Worm (Caenorhabditis elegans) whole organism, young adult: ENCODE results near the gene irld-51.
A peak's percentile ranks its signal among the peaks of the same experiment; 100 is the strongest.

Source experiments
- B0336.3 ChIP-seq: fragments of 200-800 bp; sonication (Bioruptor generic); IDR thresholded peaks from 2 replicates; pipeline ENCODE4 v1.3.6; 2022; ENCODE audit warnings: missing genetic modification characterization, missing compliant biosample characterization
- D2030.7 ChIP-seq: fragments of 200-800 bp; sonication (Bioruptor generic); IDR thresholded peaks from 2 replicates; pipeline ENCODE4 v1.3.6; 2022; ENCODE audit warnings: missing genetic modification reagents, missing genetic modification characterization, missing compliant biosample characterization
- F22D6.2 ChIP-seq: sonication (generic microtip); optimal IDR thresholded peaks from 2 replicates; lab custom pipeline; 2016; ENCODE audit warnings: mild to moderate bottlenecking, missing genetic modification characterization, missing compliant biosample characterization
- F33H1.4 ChIP-seq: fragments of 200-800 bp; sonication (Bioruptor generic); IDR thresholded peaks from 2 replicates; pipeline ENCODE4 v1.3.6; 2022; ENCODE audit warnings: missing genetic modification reagents, missing genetic modification characterization, missing compliant biosample characterization
- F37B4.10 ChIP-seq: fragments of 200-800 bp; sonication (Bioruptor generic); IDR thresholded peaks from 2 replicates; pipeline ENCODE4 v1.3.6; 2022; ENCODE audit warnings: missing genetic modification characterization, missing compliant biosample characterization
- F57A8.1 ChIP-seq: fragments of 200-800 bp; sonication (Bioruptor generic); optimal IDR thresholded peaks from 2 replicates; lab custom pipeline; 2018; ENCODE audit warnings: mild to moderate bottlenecking, missing genetic modification characterization, moderate library complexity, missing compliant biosample characterization
- Y95B8A.8 ChIP-seq: fragments of 200-800 bp; sonication (Bioruptor generic); IDR thresholded peaks from 2 replicates; pipeline ENCODE4 v1.3.6; 2022; ENCODE audit warnings: missing genetic modification reagents, missing genetic modification characterization, missing compliant biosample characterization
- ama-1 ChIP-seq, 3 experiments: fragments of 150-350 bp in 1 of 3; sonication (generic microtip) in 2 of 3; optimal IDR thresholded peaks; 2 replicates each; lab custom pipeline; 2014 to 2018; ENCODE audit warnings: missing biosample characterization in 2 of 3, missing genetic modification characterization in 2 of 3, missing genetic modification reagents in 2 of 3
- aptf-3 ChIP-seq: fragments of 200-800 bp; sonication (Bioruptor generic); IDR thresholded peaks from 2 replicates; pipeline ENCODE4 v1.3.6; 2022; ENCODE audit warnings: missing genetic modification characterization, missing compliant biosample characterization
- athp-1 ChIP-seq: sonication (generic microtip); optimal IDR thresholded peaks from 2 replicates; lab custom pipeline; 2017; ENCODE audit warnings: mild to moderate bottlenecking, missing genetic modification characterization, missing compliant biosample characterization
- cebp-1 ChIP-seq, 2 experiments: fragments of 200-800 bp in 1 of 2; sonication (Bioruptor generic) in 1 of 2; sonication (generic microtip) in 1 of 2; IDR thresholded peaks in 1 of 2; optimal IDR thresholded peaks in 1 of 2; 2 replicates each; pipeline versions ENCODE4 v1.3.6 to Lab custom; 2017 to 2022; ENCODE audit warnings: missing compliant biosample characterization in 2 of 2, missing genetic modification characterization in 2 of 2, mild to moderate bottlenecking in 1 of 2, missing genetic modification reagents in 1 of 2, moderate library complexity in 1 of 2
- ceh-91 ChIP-seq: fragments of 200-800 bp; sonication (Bioruptor generic); IDR thresholded peaks from 2 replicates; pipeline ENCODE4 v1.3.6; 2022; ENCODE audit warnings: missing genetic modification reagents, missing genetic modification characterization, missing compliant biosample characterization
- chd-7 ChIP-seq: sonication (generic microtip); optimal IDR thresholded peaks from 2 replicates; lab custom pipeline; 2016; ENCODE audit warnings: mild to moderate bottlenecking, missing genetic modification characterization, moderate library complexity, missing compliant biosample characterization
- die-1 ChIP-seq: sonication (generic microtip); optimal IDR thresholded peaks from 2 replicates; lab custom pipeline; 2016; ENCODE audit warnings: missing genotype, mild to moderate bottlenecking, missing genetic modification characterization, missing compliant biosample characterization
- dpl-1 ChIP-seq: fragments of 150-350 bp; optimal IDR thresholded peaks from 2 replicates; lab custom pipeline; 2014; ENCODE audit warnings: missing biosample characterization, missing genetic modification reagents, missing genetic modification characterization
- efl-1 ChIP-seq: fragments of 150-350 bp; optimal IDR thresholded peaks from 2 replicates; lab custom pipeline; 2014; ENCODE audit warnings: missing biosample characterization, missing genetic modification reagents, missing genetic modification characterization
- egl-18 ChIP-seq: fragments of 200-800 bp; sonication (Bioruptor generic); IDR thresholded peaks from 2 replicates; pipeline ENCODE4 v1.3.6; 2022; ENCODE audit warnings: missing genetic modification reagents, missing genetic modification characterization, missing compliant biosample characterization
- egrh-3 ChIP-seq: fragments of 200-800 bp; sonication (Bioruptor generic); IDR thresholded peaks from 2 replicates; pipeline ENCODE4 v1.3.6; 2022; ENCODE audit warnings: missing genetic modification reagents, missing genetic modification characterization, missing compliant biosample characterization
- fkh-3 ChIP-seq: sonication (generic microtip); optimal IDR thresholded peaks from 2 replicates; lab custom pipeline; 2016; ENCODE audit warnings: mild to moderate bottlenecking, missing genetic modification characterization, missing compliant biosample characterization
- hmg-1.2 ChIP-seq: fragments of 200-800 bp; sonication (Bioruptor generic); IDR thresholded peaks from 2 replicates; pipeline ENCODE4 v1.3.6; 2022; ENCODE audit warnings: missing genetic modification reagents, missing genetic modification characterization, missing compliant biosample characterization
- hmg-20 ChIP-seq: fragments of 200-800 bp; sonication (Bioruptor generic); IDR thresholded peaks from 2 replicates; pipeline ENCODE4 v1.3.6; 2022; ENCODE audit warnings: missing genetic modification reagents, missing genetic modification characterization, missing compliant biosample characterization
- hsf-1 ChIP-seq: fragments of 200-800 bp; sonication (Bioruptor generic); IDR thresholded peaks from 2 replicates; pipeline ENCODE4 v1.3.6; 2022; ENCODE audit warnings: missing genetic modification reagents, missing genetic modification characterization, missing compliant biosample characterization
- lin-54 ChIP-seq: fragments of 200-800 bp; sonication (Bioruptor generic); optimal IDR thresholded peaks from 2 replicates; lab custom pipeline; 2018; ENCODE audit warnings: mild to moderate bottlenecking, missing genetic modification characterization, missing compliant biosample characterization
- lsl-1 ChIP-seq: fragments of 200-800 bp; sonication (Bioruptor generic); optimal IDR thresholded peaks from 2 replicates; lab custom pipeline; 2018; ENCODE audit warnings: mild to moderate bottlenecking, missing genetic modification characterization, moderate library complexity, missing compliant biosample characterization
- madf-10 ChIP-seq: sonication (generic microtip); optimal IDR thresholded peaks from 2 replicates; lab custom pipeline; 2016; ENCODE audit warnings: mild to moderate bottlenecking, missing genetic modification characterization, missing compliant biosample characterization
- madf-6 ChIP-seq: fragments of 200-800 bp; sonication (Bioruptor generic); IDR thresholded peaks from 2 replicates; pipeline ENCODE4 v1.3.6; 2022; ENCODE audit warnings: missing genetic modification reagents, missing genetic modification characterization, missing compliant biosample characterization
- madf-8 ChIP-seq: fragments of 200-800 bp; sonication (Bioruptor generic); conservative IDR thresholded peaks from 2 replicates; pipeline ENCODE4 v1.3.6; 2022; ENCODE audit warnings: missing genetic modification reagents, missing genetic modification characterization, missing compliant biosample characterization
- mcd-1 ChIP-seq: fragments of 200-800 bp; sonication (Bioruptor generic); IDR thresholded peaks from 2 replicates; pipeline ENCODE4 v1.3.6; 2022; ENCODE audit warnings: missing genetic modification reagents, missing genetic modification characterization, missing compliant biosample characterization
- mel-28 ChIP-seq: sonication (generic microtip); optimal IDR thresholded peaks from 2 replicates; lab custom pipeline; 2016; ENCODE audit warnings: borderline replicate concordance, mild to moderate bottlenecking, missing genetic modification characterization, missing compliant biosample characterization
- pbrm-1 ChIP-seq: fragments of 200-800 bp; sonication (Bioruptor generic); IDR thresholded peaks from 2 replicates; pipeline ENCODE4 v1.3.6; 2022; ENCODE audit warnings: missing genetic modification reagents, missing genetic modification characterization, missing compliant biosample characterization
- rcor-1 ChIP-seq: fragments of 200-800 bp; sonication (Bioruptor generic); IDR thresholded peaks from 2 replicates; pipeline ENCODE4 v1.3.6; 2022; ENCODE audit warnings: missing genetic modification reagents, missing genetic modification characterization, missing compliant biosample characterization
- sdz-38 ChIP-seq: sonication (generic microtip); optimal IDR thresholded peaks from 2 replicates; lab custom pipeline; 2016; ENCODE audit warnings: missing genotype, missing genetic modification characterization, missing compliant biosample characterization
- snpc-1.1 ChIP-seq: sonication (generic microtip); optimal IDR thresholded peaks from 2 replicates; lab custom pipeline; 2017; ENCODE audit warnings: missing genetic modification characterization, mild to moderate bottlenecking, missing compliant biosample characterization, antibody characterized with exemption, moderate library complexity, missing genotype, missing genetic modification reagents; ENCODE audit not compliant: insufficient read depth
- snpc-1.3 ChIP-seq: sonication (generic microtip); optimal IDR thresholded peaks from 2 replicates; lab custom pipeline; 2017; ENCODE audit warnings: missing genetic modification characterization, mild to moderate bottlenecking, missing compliant biosample characterization, antibody characterized with exemption, moderate library complexity, missing genotype, missing genetic modification reagents; ENCODE audit not compliant: insufficient read depth
- tbp1 ChIP-seq: fragments of 200-800 bp; sonication (Bioruptor generic); optimal IDR thresholded peaks from 2 replicates; lab custom pipeline; 2018; ENCODE audit warnings: mild to moderate bottlenecking, missing genetic modification characterization, missing compliant biosample characterization
- tbx-9 ChIP-seq: sonication (generic microtip); optimal IDR thresholded peaks from 2 replicates; lab custom pipeline; 2016; ENCODE audit warnings: borderline replicate concordance, missing genetic modification characterization, inconsistent platforms, missing compliant biosample characterization
- unc-130 ChIP-seq: sonication (generic microtip); optimal IDR thresholded peaks from 2 replicates; lab custom pipeline; 2016; ENCODE audit warnings: missing genetic modification reagents, missing genetic modification characterization, missing compliant biosample characterization
- xnd-1 ChIP-seq: sonication (generic microtip); optimal IDR thresholded peaks from 2 replicates; lab custom pipeline; 2016; ENCODE audit warnings: missing genotype, missing genetic modification reagents, missing genetic modification characterization, missing compliant biosample characterization
- zfh-2 ChIP-seq: fragments of 200-800 bp; sonication (Bioruptor generic); conservative IDR thresholded peaks from 2 replicates; pipeline ENCODE4 v1.3.6; 2022; ENCODE audit warnings: missing genetic modification reagents, missing genetic modification characterization, missing compliant biosample characterization
- zim-3 ChIP-seq: sonication (generic microtip); optimal IDR thresholded peaks from 2 replicates; lab custom pipeline; 2017; ENCODE audit warnings: mild to moderate bottlenecking, missing genetic modification characterization, moderate library complexity, missing compliant biosample characterization
- ztf-26 ChIP-seq: sonication (generic microtip); optimal IDR thresholded peaks from 2 replicates; lab custom pipeline; 2017; ENCODE audit warnings: missing genetic modification characterization, missing compliant biosample characterization
- ztf-28 ChIP-seq: fragments of 200-800 bp; sonication (Bioruptor generic); IDR thresholded peaks from 2 replicates; pipeline ENCODE4 v1.3.6; 2022; ENCODE audit warnings: missing genetic modification reagents, missing genetic modification characterization, missing compliant biosample characterization

The irld-51 gene

DNA sequence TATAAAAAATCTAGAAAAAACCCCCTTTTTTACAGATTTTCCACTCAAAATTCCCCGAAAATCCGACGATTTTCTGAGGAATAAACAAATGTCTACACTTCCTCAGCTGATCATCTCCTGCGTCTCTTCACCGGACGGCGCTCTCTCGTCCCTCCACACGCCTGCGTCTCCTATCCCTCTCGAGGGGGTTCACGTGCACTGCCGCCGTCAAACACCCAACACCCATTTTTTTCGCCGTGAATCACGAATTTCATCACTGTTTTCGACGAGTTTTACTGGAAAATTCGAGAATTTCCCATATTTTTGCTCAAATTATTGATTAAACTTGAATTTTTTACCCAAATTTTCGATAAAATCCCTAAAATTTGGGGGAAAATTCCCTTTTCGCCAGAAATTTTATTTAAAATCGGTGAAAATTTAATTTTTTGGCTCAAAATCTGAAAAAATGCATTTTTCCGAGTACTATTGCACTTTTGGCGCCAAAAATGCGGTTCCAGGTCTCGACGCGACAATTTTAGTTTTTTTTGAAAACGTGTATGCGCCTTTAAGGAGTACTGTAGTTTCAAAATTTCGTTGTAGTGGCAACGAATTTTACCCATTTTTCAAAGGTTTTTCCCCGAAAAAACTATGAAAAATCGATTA, 31.6 kb downstream of the irld-51 start (continued):
- no peak for TF ChIP-seq ama-1 (optimal IDR thresholded peaks at IDR 0.05; lab: Kevin White, UChicago)
- no peak for TF ChIP-seq ama-1 (GFP tag; optimal IDR thresholded peaks at IDR 0.05; lab: Kevin White, UChicago)
- peak; percentile 49 for TF ChIP-seq dpl-1 (GFP tag; lab: Kevin White, UChicago)
- peak; percentile 0 for TF ChIP-seq die-1
- TF ChIP-seq cebp-1 (GFP tag; IDR thresholded peaks at IDR 0.05; lab: Robert Waterston, UW), result peak; percentile 84
- TF ChIP-seq cebp-1 (tag; optimal IDR thresholded peaks at IDR 0.05; lab: Kevin White, UChicago), result peak; percentile 93
- peak; percentile 63 for TF ChIP-seq mcd-1 (GFP tag; lab: Robert Waterston, UW)
- TF ChIP-seq sdz-38, result no peak
- peak; percentile 53 for TF ChIP-seq ztf-26 (tag; lab: Kevin White, UChicago)
- TF ChIP-seq efl-1, result peak; percentile 81
- TF ChIP-seq pbrm-1, result peak; percentile 74
- TF ChIP-seq Y95B8A.8 (GFP tag; lab: Robert Waterston, UW), result peak; percentile 81
- TF ChIP-seq hsf-1 (GFP tag; lab: Robert Waterston, UW), result peak; percentile 89
- no peak for TF ChIP-seq fkh-3 (tag; lab: Kevin White, UChicago)

DNA sequence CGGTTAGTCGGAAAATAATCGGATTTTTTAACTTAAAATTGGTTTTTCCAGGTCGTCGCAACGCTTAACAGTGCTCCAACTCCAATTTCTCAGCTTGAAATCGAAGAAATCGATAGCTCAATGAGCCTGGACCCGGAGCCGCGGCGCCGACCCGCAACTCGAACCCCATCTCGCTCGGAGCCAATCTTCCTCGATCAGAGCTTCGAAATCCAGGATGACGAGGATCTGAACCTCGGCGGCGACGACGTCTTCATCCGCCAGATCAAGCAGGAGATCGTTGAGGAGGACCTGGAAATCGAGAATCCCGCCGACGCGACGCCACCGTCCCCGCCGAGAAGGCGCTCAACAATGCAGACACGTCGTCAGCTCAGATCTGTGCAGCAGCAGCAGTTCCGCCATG, 32.3 kb downstream of the irld-51 start:
- TF ChIP-seq egrh-3 (peak; percentile 77; the same call in 1 of the 2 replicates), madf-6 (GFP tag; lab: Robert Waterston, UW) (no peak), aptf-3 (GFP tag; lab: Robert Waterston, UW) (no peak), mcd-1 (GFP tag; lab: Robert Waterston, UW) (peak; percentile 5; the same call in 1 of the 2 replicates), zfh-2 (GFP tag; lab: Robert Waterston, UW) (peak; percentile 69)

DNA sequence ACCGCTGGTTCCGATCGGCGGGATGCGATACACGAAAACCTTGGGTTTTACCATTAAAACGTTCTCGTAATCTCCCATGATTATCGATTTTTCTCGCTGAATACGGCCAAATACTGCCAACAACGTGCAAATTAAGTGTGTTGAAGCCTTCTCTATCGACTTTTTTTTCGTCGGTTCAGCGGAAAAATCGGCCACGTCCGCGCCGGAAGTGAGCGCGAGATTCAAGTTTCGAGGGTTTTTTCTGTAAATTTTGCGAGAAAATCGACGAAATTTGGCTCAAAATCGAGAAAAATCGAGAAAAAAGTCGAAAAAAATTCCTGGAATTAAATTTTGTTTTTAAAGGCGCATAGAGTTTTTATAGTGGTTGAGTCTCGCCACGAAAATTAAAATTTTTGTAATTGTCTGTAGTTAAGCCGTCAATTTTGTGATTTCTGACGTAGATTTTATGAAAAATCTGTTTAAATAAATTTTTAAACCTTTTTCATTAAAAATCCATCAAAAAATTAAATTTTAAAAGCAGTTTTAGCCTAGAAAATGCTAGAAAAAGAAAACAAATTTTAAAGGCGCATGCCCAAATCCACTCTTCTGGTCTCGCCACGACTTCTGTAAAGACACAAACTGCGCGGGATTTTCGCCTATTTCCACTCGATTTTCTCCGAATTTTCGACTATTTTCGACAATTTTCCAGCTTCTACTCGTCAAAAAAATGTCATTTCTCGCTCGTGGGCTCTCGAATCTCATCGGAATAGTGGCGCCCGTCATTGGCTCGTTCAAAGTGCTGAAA, 33.3 kb downstream of the irld-51 start, which contains the start of the genes ncap-1 and Y110A2AR.1:
TSS of gene ncap-1 (minus strand) at position 241 of the 784 bp plus-strand sequence.
TSS of gene Y110A2AR.1 (plus strand) at position 637 of the 784 bp plus-strand sequence.
- TF ChIP-seq B0336.3 (GFP tag; lab: Robert Waterston, UW), result peak; percentile 57; the same call in 1 of the 2 replicates
- TF ChIP-seq chd-7 (tag; lab: Kevin White, UChicago), result no peak
- peak; percentile 16 for TF ChIP-seq athp-1 (tag; lab: Kevin White, UChicago)
- TF ChIP-seq xnd-1 (tag; lab: Kevin White, UChicago), result peak; percentile 98
- TF ChIP-seq F37B4.10, result no peak
- no peak for TF ChIP-seq egl-18 (GFP tag; lab: Robert Waterston, UW)
- no peak for TF ChIP-seq ztf-28 (GFP tag; lab: Robert Waterston, UW)
- peak; percentile 25; the same call in 1 of the 2 replicates for TF ChIP-seq hmg-1.2 (GFP tag; lab: Robert Waterston, UW)
- peak; percentile 86 for TF ChIP-seq D2030.7 (GFP tag; lab: Robert Waterston, UW)
- peak; percentile 100 for TF ChIP-seq lsl-1
- TF ChIP-seq zim-3, result no peak
- peak; percentile 99 for TF ChIP-seq F33H1.4
- peak; percentile 93 for TF ChIP-seq madf-6 (GFP tag; lab: Robert Waterston, UW)
- TF ChIP-seq ztf-26 (tag; lab: Kevin White, UChicago), result no peak
- TF ChIP-seq unc-130 (GFP tag; lab: Kevin White, UChicago), result peak; percentile 45
- peak; percentile 87 for TF ChIP-seq ceh-91 (GFP tag; lab: Robert Waterston, UW)
- TF ChIP-seq mel-28 (tag; lab: Kevin White, UChicago), result no peak
- no peak for TF ChIP-seq hmg-20
- peak; percentile 5 for TF ChIP-seq snpc-1.3 (tag; lab: Kevin White, UChicago)
- TF ChIP-seq madf-10 (tag; lab: Kevin White, UChicago), result no peak
- TF ChIP-seq lin-54 (GFP tag; lab: Kevin White, UChicago), result peak; percentile 58
- TF ChIP-seq snpc-1.1 (tag; lab: Kevin White, UChicago), result peak; percentile 4
- TF ChIP-seq hsf-1 (GFP tag; lab: Robert Waterston, UW), result no peak
- TF ChIP-seq rcor-1 (GFP tag; lab: Robert Waterston, UW), result 0 out of 2 replicates have a peak, but pooled peaks have one; percentile 29
- TF ChIP-seq tbp1, result peak; percentile 28
- TF ChIP-seq tbx-9 (tag; lab: Kevin White, UChicago), result no peak
- TF ChIP-seq F22D6.2, result no peak
- TF ChIP-seq F57A8.1 (GFP tag; lab: Kevin White, UChicago), result no peak
- peak; percentile 80 for TF ChIP-seq madf-8 (GFP tag; lab: Robert Waterston, UW)
- TF ChIP-seq efl-1, result peak; percentile 87
